Fruit fly (Drosophila melanogaster) whole organism, embryonic: ENCODE results near the gene PsGEF.

Source experiments
- Atf-2 ChIP-seq: fragments of 200-800 bp; sonication (Bioruptor generic); optimal IDR thresholded peaks from 2 replicates; lab custom pipeline; 2016; ENCODE audit warnings: missing biosample characterization, missing genetic modification characterization
- CG10431 ChIP-seq: fragments of 200-800 bp; sonication (Bioruptor generic); optimal IDR thresholded peaks from 3 replicates; lab custom pipeline; 2018; ENCODE audit warnings: missing biosample characterization, mild to moderate bottlenecking, missing genetic modification characterization
- CG11093 ChIP-seq: fragments of 200-800 bp; sonication (Bioruptor generic); IDR thresholded peaks from 3 replicates; pipeline ENCODE4 v1.3.6; 2022; ENCODE audit warnings: missing biosample characterization, missing genetic modification characterization
- CG11247 ChIP-seq: fragments of 200-800 bp; sonication (Bioruptor generic); IDR thresholded peaks from 2 replicates; pipeline ENCODE4 v1.3.6; 2022; ENCODE audit warnings: missing biosample characterization, missing genetic modification characterization
- CG11398 ChIP-seq: fragments of 200-800 bp; sonication (Bioruptor generic); optimal IDR thresholded peaks from 2 replicates; lab custom pipeline; 2016; ENCODE audit warnings: missing biosample characterization, missing genetic modification characterization
- CG11695 ChIP-seq: fragments of 200-800 bp; sonication (Bioruptor generic); IDR thresholded peaks from 3 replicates; pipeline ENCODE4 v1.3.6; 2022; ENCODE audit warnings: missing biosample characterization, missing genetic modification characterization
- CG12299 ChIP-seq: fragments of 200-800 bp; sonication (Bioruptor generic); optimal IDR thresholded peaks from 2 replicates; lab custom pipeline; 2018; ENCODE audit warnings: missing biosample characterization, mild to moderate bottlenecking, missing genetic modification characterization
- CG12659 ChIP-seq: fragments of 200-800 bp; sonication (Bioruptor generic); optimal IDR thresholded peaks from 3 replicates; lab custom pipeline; 2017; ENCODE audit warnings: mild to moderate bottlenecking, missing biosample characterization, missing genetic modification reagents, missing genetic modification characterization
- CG12769 ChIP-seq: fragments of 200-800 bp; sonication (Bioruptor generic); optimal IDR thresholded peaks from 2 replicates; lab custom pipeline; 2019; ENCODE audit warnings: missing biosample characterization, mild to moderate bottlenecking, missing genetic modification characterization, moderate library complexity
- CG13775 ChIP-seq: fragments of 200-800 bp; sonication (Bioruptor generic); optimal IDR thresholded peaks from 3 replicates; lab custom pipeline; 2017; ENCODE audit warnings: missing biosample characterization, mild to moderate bottlenecking, missing genetic modification characterization
- CG13894 ChIP-seq: fragments of 200-800 bp; sonication (Bioruptor generic); optimal IDR thresholded peaks from 3 replicates; lab custom pipeline; 2018; ENCODE audit warnings: missing biosample characterization, mild to moderate bottlenecking, missing genetic modification characterization, moderate library complexity
- CG14441 ChIP-seq: fragments of 200-800 bp; sonication (Bioruptor generic); IDR thresholded peaks from 2 replicates; pipeline ENCODE4 v1.3.6; 2022; ENCODE audit warnings: missing biosample characterization, missing genetic modification characterization
- CG15011 ChIP-seq: fragments of 200-800 bp; sonication (Bioruptor generic); optimal IDR thresholded peaks from 3 replicates; lab custom pipeline; 2018; ENCODE audit warnings: missing biosample characterization, mild to moderate bottlenecking, missing genetic modification characterization
- CG16815 ChIP-seq: fragments of 200-800 bp; sonication (Bioruptor generic); optimal IDR thresholded peaks from 3 replicates; lab custom pipeline; 2017; ENCODE audit warnings: missing biosample characterization, mild to moderate bottlenecking, missing genetic modification characterization
- CG31224 ChIP-seq: fragments of 200-800 bp; sonication (Bioruptor generic); IDR thresholded peaks from 2 replicates; pipeline ENCODE4 v1.3.6; 2022; ENCODE audit warnings: missing biosample characterization, missing genetic modification characterization
- CG3847 ChIP-seq: fragments of 200-800 bp; sonication (Bioruptor generic); IDR thresholded peaks from 2 replicates; pipeline ENCODE4 v1.3.6; 2022; ENCODE audit warnings: missing biosample characterization, missing genetic modification characterization
- CG6813 ChIP-seq: fragments of 200-800 bp; sonication (Bioruptor generic); optimal IDR thresholded peaks from 2 replicates; lab custom pipeline; 2017; ENCODE audit warnings: missing biosample characterization, missing genetic modification characterization, mild to moderate bottlenecking, moderate library complexity, missing genetic modification reagents
- CG8944 ChIP-seq: fragments of 200-800 bp; sonication (Bioruptor generic); optimal IDR thresholded peaks from 3 replicates; lab custom pipeline; 2016; ENCODE audit warnings: missing biosample characterization, missing genetic modification characterization
- CG9817 ChIP-seq: fragments of 200-800 bp; sonication (Bioruptor generic); optimal IDR thresholded peaks from 2 replicates; lab custom pipeline; 2018; ENCODE audit warnings: missing biosample characterization, mild to moderate bottlenecking, missing genetic modification characterization, moderate library complexity
- Gug ChIP-seq: fragments of 200-800 bp; sonication (Bioruptor generic); IDR thresholded peaks from 4 replicates; pipeline ENCODE4 v1.3.6; 2022; ENCODE audit warnings: missing biosample characterization, missing genetic modification characterization
- MESR4 ChIP-seq: fragments of 200-800 bp; sonication (Bioruptor generic); optimal IDR thresholded peaks from 2 replicates; lab custom pipeline; 2018; ENCODE audit warnings: missing biosample characterization, mild to moderate bottlenecking, missing genetic modification characterization, moderate library complexity
- NFAT ChIP-seq: fragments of 200-800 bp; sonication (Bioruptor generic); IDR thresholded peaks from 2 replicates; pipeline ENCODE4 v1.3.6; 2022; ENCODE audit warnings: missing biosample characterization, missing genetic modification characterization
- Pdp1 ChIP-seq, 2 experiments: fragments of 200-800 bp; sonication (Bioruptor generic); optimal IDR thresholded peaks; 3 replicates each; lab custom pipeline; 2016; ENCODE audit warnings: missing biosample characterization in 2 of 2, missing genetic modification characterization in 2 of 2, mild to moderate bottlenecking in 1 of 2, moderate library complexity in 1 of 2
- Poxn ChIP-seq: fragments of 200-800 bp; sonication (Bioruptor generic); IDR thresholded peaks from 2 replicates; pipeline ENCODE4 v1.3.6; 2022; ENCODE audit warnings: missing biosample characterization, missing genetic modification characterization
- Rfx ChIP-seq: fragments of 200-800 bp; sonication (Bioruptor generic); IDR thresholded peaks from 2 replicates; pipeline ENCODE4 v1.3.6; 2022; ENCODE audit warnings: missing biosample characterization, missing genetic modification characterization
- Sin3A ChIP-seq: fragments of >200 bp; optimal IDR thresholded peaks from 2 replicates; lab custom pipeline; 2018
- TFAM ChIP-seq: fragments of 200-800 bp; sonication (Bioruptor generic); optimal IDR thresholded peaks from 2 replicates; lab custom pipeline; 2017; ENCODE audit warnings: missing biosample characterization, missing genetic modification characterization, inconsistent platforms
- Trl ChIP-seq, 3 experiments: fragments of >200 bp in 2 of 3; fragments of 200-800 bp in 1 of 3; sonication (Bioruptor generic) in 1 of 3; optimal IDR thresholded peaks; 2 replicates in 1 of 3; 3 replicates in 2 of 3; lab custom pipeline; 2016 to 2017; ENCODE audit warnings: missing biosample characterization in 1 of 3, missing genetic modification characterization in 1 of 3
- ac ChIP-seq: fragments of 200-800 bp; sonication (Bioruptor generic); optimal IDR thresholded peaks from 3 replicates; lab custom pipeline; 2017; ENCODE audit warnings: missing biosample characterization, mild to moderate bottlenecking, missing genetic modification characterization
- az2 ChIP-seq: fragments of 200-800 bp; sonication (Bioruptor generic); optimal IDR thresholded peaks from 3 replicates; lab custom pipeline; 2016; ENCODE audit warnings: missing biosample characterization, missing genetic modification characterization
- bbx ChIP-seq: fragments of 200-800 bp; sonication (Bioruptor generic); IDR thresholded peaks from 2 replicates; pipeline ENCODE4 v1.3.6; 2022; ENCODE audit warnings: missing biosample characterization, missing genetic modification characterization; ENCODE audit not compliant: partially characterized antibody
- bcd ChIP-seq: fragments of 200-800 bp; sonication (Bioruptor generic); optimal IDR thresholded peaks from 2 replicates; lab custom pipeline; 2017; ENCODE audit warnings: missing biosample characterization, mild to moderate bottlenecking, missing genetic modification characterization
- dimm ChIP-seq: fragments of 200-800 bp; sonication (Bioruptor generic); IDR thresholded peaks from 2 replicates; pipeline ENCODE4 v1.3.6; 2022; ENCODE audit warnings: missing biosample characterization, missing genetic modification characterization
- dmrt99B ChIP-seq: fragments of 200-800 bp; sonication (Bioruptor generic); optimal IDR thresholded peaks from 2 replicates; lab custom pipeline; 2018; ENCODE audit warnings: missing biosample characterization, mild to moderate bottlenecking, missing genetic modification characterization, moderate library complexity
- eve ChIP-seq, 2 experiments: fragments of >200 bp; optimal IDR thresholded peaks; 2 replicates each; lab custom pipeline; 2017; ENCODE audit warnings: missing biosample characterization in 2 of 2, missing genetic modification characterization in 2 of 2
- exex ChIP-seq: fragments of 200-800 bp; sonication (Bioruptor generic); optimal IDR thresholded peaks from 4 replicates; lab custom pipeline; 2018; ENCODE audit warnings: missing biosample characterization, mild to moderate bottlenecking, missing genetic modification characterization, moderate library complexity
- hbn ChIP-seq: fragments of 200-800 bp; sonication (Bioruptor generic); IDR thresholded peaks from 2 replicates; pipeline ENCODE4 v1.3.6; 2022; ENCODE audit warnings: missing biosample characterization, missing genetic modification characterization; ENCODE audit not compliant: partially characterized antibody
- lbe ChIP-seq: fragments of 200-800 bp; sonication (Bioruptor generic); optimal IDR thresholded peaks from 2 replicates; lab custom pipeline; 2016; ENCODE audit warnings: missing biosample characterization, mild to moderate bottlenecking, missing genetic modification characterization
- nerfin-1 ChIP-seq: fragments of 200-800 bp; sonication (Bioruptor generic); optimal IDR thresholded peaks from 3 replicates; lab custom pipeline; 2019; ENCODE audit warnings: missing biosample characterization, mild to moderate bottlenecking, missing genetic modification characterization, moderate library complexity
- nom ChIP-seq: fragments of 200-800 bp; sonication (Bioruptor generic); optimal IDR thresholded peaks from 2 replicates; lab custom pipeline; 2017; ENCODE audit warnings: missing biosample characterization, missing genetic modification characterization, mild to moderate bottlenecking, moderate library complexity, missing genetic modification reagents
- pan ChIP-seq, 4 experiments: fragments of >200 bp in 3 of 4; fragments of 200-800 bp in 1 of 4; sonication (Bioruptor generic) in 1 of 4; optimal IDR thresholded peaks in 3 of 4; IDR thresholded peaks in 1 of 4; 2 replicates each; pipeline versions ENCODE4 v1.3.6 to Lab custom; 2017 to 2022; ENCODE audit warnings: missing biosample characterization in 2 of 4, missing genetic modification characterization in 2 of 4, mixed read lengths in 1 of 4
- psq ChIP-seq: fragments of 200-800 bp; sonication (Bioruptor generic); optimal IDR thresholded peaks from 2 replicates; lab custom pipeline; 2017; ENCODE audit warnings: missing biosample characterization, missing genetic modification characterization
- pzg ChIP-seq: fragments of 200-800 bp; sonication (Bioruptor generic); optimal IDR thresholded peaks from 3 replicates; lab custom pipeline; 2018; ENCODE audit warnings: missing biosample characterization, mild to moderate bottlenecking, missing genetic modification characterization, moderate library complexity
- tap ChIP-seq: fragments of 200-800 bp; optimal IDR thresholded peaks from 3 replicates; lab custom pipeline; 2019; ENCODE audit warnings: missing biosample characterization, mild to moderate bottlenecking, missing genetic modification characterization, moderate library complexity
- ttk ChIP-seq: fragments of 200-800 bp; sonication (Bioruptor generic); IDR thresholded peaks from 2 replicates; pipeline ENCODE4 v2.1.2; 2022; ENCODE audit warnings: missing biosample characterization, missing genetic modification characterization
- unpg ChIP-seq: fragments of 200-800 bp; sonication (Bioruptor generic); optimal IDR thresholded peaks from 3 replicates; lab custom pipeline; 2018; ENCODE audit warnings: missing biosample characterization, mild to moderate bottlenecking, missing genetic modification characterization, moderate library complexity
- usp ChIP-seq: fragments of >200 bp; optimal IDR thresholded peaks from 2 replicates; lab custom pipeline; 2017; ENCODE audit warnings: missing biosample characterization, missing genetic modification characterization
- z ChIP-seq: fragments of 200-800 bp; sonication (Bioruptor generic); IDR thresholded peaks from 3 replicates; pipeline ENCODE4 v1.3.6; 2022; ENCODE audit warnings: missing biosample characterization, missing genetic modification characterization

The PsGEF gene

dm6 chrX:2321900-2322555 lies 65.4 kb downstream of the PsGEF start (continued):
- peak; percentile 52 for TF ChIP-seq dmrt99B (tag; lab: Kevin White, UChicago)
- TF ChIP-seq CG15011 (GFP tag; lab: Kevin White, UChicago) = no peak
- TF ChIP-seq CG14441 (GFP tag; lab: Robert Waterston, UW) = peak; percentile 68
- TF ChIP-seq eve (GFP tag; optimal IDR thresholded peaks at IDR 0.05; lab: Kevin White, UChicago) = no peak
- peak; percentile 76 for TF ChIP-seq CG12769
- peak; percentile 6 for TF ChIP-seq bcd (GFP tag; lab: Kevin White, UChicago)
- 0 out of 2 replicates have a peak, but pooled peaks have one; percentile 24 for TF ChIP-seq dimm (GFP tag; lab: Robert Waterston, UW)
- TF ChIP-seq TFAM = no peak
- peak; percentile 15 for TF ChIP-seq ac
- peak; percentile 76; the same call in 3 of the 4 replicates for TF ChIP-seq Gug (GFP tag; lab: Robert Waterston, UW)
- TF ChIP-seq CG8944 = peak; percentile 59
- TF ChIP-seq CG3847 = peak; percentile 49; the same call in 1 of the 2 replicates
- no peak for TF ChIP-seq hbn (GFP tag; lab: Robert Waterston, UW)
- peak; percentile 47 for TF ChIP-seq unpg (GFP tag; lab: Kevin White, UChicago)
- no peak for TF ChIP-seq ttk
- peak; percentile 58 for TF ChIP-seq CG11247
- no peak for TF ChIP-seq CG11093 (GFP tag; lab: Robert Waterston, UW)
- TF ChIP-seq Sin3A (lab: Kevin White, UChicago) = no peak
- no peak for TF ChIP-seq MESR4
- no peak for TF ChIP-seq exex (tag; lab: Kevin White, UChicago)
- no peak for TF ChIP-seq nerfin-1
- TF ChIP-seq bbx (GFP tag; lab: Robert Waterston, UW) = no peak
- TF ChIP-seq z (GFP tag; lab: Robert Waterston, UW) = no peak
- TF ChIP-seq CG9817 (tag; lab: Kevin White, UChicago) = peak; percentile 41
- peak; percentile 86 for TF ChIP-seq lbe
- peak; percentile 56; the same call in 1 of the 2 replicates for TF ChIP-seq Rfx (GFP tag; lab: Robert Waterston, UW)
- peak; percentile 29; the same call in 1 of the 2 replicates for TF ChIP-seq NFAT (GFP tag; lab: Robert Waterston, UW)
- no peak for TF ChIP-seq Trl (optimal IDR thresholded peaks at IDR 0.05; lab: Kevin White, UChicago)
- TF ChIP-seq Trl (GFP tag; optimal IDR thresholded peaks at IDR 0.05; lab: Kevin White, UChicago) = peak; percentile 44
- TF ChIP-seq usp (GFP tag; lab: Kevin White, UChicago) = no peak
- no peak for TF ChIP-seq CG10431
- TF ChIP-seq tap (tag; lab: Kevin White, UChicago) = no peak
- TF ChIP-seq psq (GFP tag; lab: Kevin White, UChicago) = no peak
- TF ChIP-seq CG6813 = peak; percentile 23
- TF ChIP-seq CG11398 (GFP tag; lab: Kevin White, UChicago) = peak; percentile 17
- no peak for TF ChIP-seq CG31224 (GFP tag; lab: Robert Waterston, UW)
- no peak for TF ChIP-seq CG13894 (tag; lab: Kevin White, UChicago)
- no peak for TF ChIP-seq pan (optimal IDR thresholded peaks at IDR 0.05; lab: Kevin White, UChicago)
- peak in 1 of 2 experiments; percentile 74 for TF ChIP-seq pan (GFP tag; optimal IDR thresholded peaks at IDR 0.05 in 1 of 2, IDR thresholded peaks at IDR 0.05 in 1 of 2)
- TF ChIP-seq CG12659 (GFP tag; lab: Kevin White, UChicago) = peak; percentile 12
- no peak for TF ChIP-seq Poxn (GFP tag; lab: Robert Waterston, UW)
- peak; percentile 46 to 55 for TF ChIP-seq Pdp1 (GFP tag; optimal IDR thresholded peaks at IDR 0.05; lab: Kevin White, UChicago)
- TF ChIP-seq az2 (GFP tag; lab: Kevin White, UChicago) = peak; percentile 56
- TF ChIP-seq CG16815 (GFP tag; lab: Kevin White, UChicago) = peak; percentile 58
- no peak for TF ChIP-seq CG12299 (tag; lab: Kevin White, UChicago)
- peak; percentile 63 for TF ChIP-seq nom (GFP tag; lab: Kevin White, UChicago)
- peak; percentile 23 for TF ChIP-seq Atf-2 (GFP tag; lab: Kevin White, UChicago)
- peak; percentile 49; the same call in 1 of the 3 replicates for TF ChIP-seq CG11695 (GFP tag; lab: Robert Waterston, UW)
- TF ChIP-seq CG13775 = peak; percentile 35
- TF ChIP-seq pzg = no peak
